Fruit fly (Drosophila melanogaster) whole organism, embryonic: ENCODE data around the gene CG33966.

Experiments used
- B-H1 ChIP-seq: fragments of 200-800 bp; sonication (Bioruptor generic); IDR thresholded peaks from 3 replicates; pipeline ENCODE4 v1.3.6; 2022; ENCODE audit warnings: missing biosample characterization, missing genetic modification characterization
- Blimp-1 ChIP-seq: fragments of 200-800 bp; sonication (Bioruptor generic); optimal IDR thresholded peaks from 3 replicates; lab custom pipeline; 2018; ENCODE audit warnings: missing biosample characterization, missing genetic modification characterization, mild to moderate bottlenecking, moderate library complexity, missing genetic modification reagents
- CG10366 ChIP-seq: fragments of 200-800 bp; sonication (Bioruptor generic); IDR thresholded peaks from 2 replicates; pipeline ENCODE4 v1.3.6; 2022; ENCODE audit warnings: missing biosample characterization, missing genetic modification characterization
- CG13775 ChIP-seq: fragments of 200-800 bp; sonication (Bioruptor generic); optimal IDR thresholded peaks from 3 replicates; lab custom pipeline; 2017; ENCODE audit warnings: missing biosample characterization, mild to moderate bottlenecking, missing genetic modification characterization
- CG14050 ChIP-seq: fragments of 200-800 bp; sonication (Bioruptor generic); IDR thresholded peaks from 3 replicates; pipeline ENCODE4 v1.3.6; 2022; ENCODE audit warnings: missing biosample characterization, missing genetic modification characterization
- CG14860 ChIP-seq: fragments of 200-800 bp; sonication (Bioruptor generic); IDR thresholded peaks from 3 replicates; pipeline ENCODE4 v1.3.6; 2022; ENCODE audit warnings: missing biosample characterization, missing genetic modification characterization; ENCODE audit not compliant: partially characterized antibody
- CG15269 ChIP-seq: fragments of 200-800 bp; sonication (Bioruptor generic); optimal IDR thresholded peaks from 2 replicates; lab custom pipeline; 2018; ENCODE audit warnings: missing biosample characterization, mild to moderate bottlenecking, missing genetic modification characterization, moderate library complexity
- CG18599 ChIP-seq: fragments of 200-800 bp; sonication (Bioruptor generic); optimal IDR thresholded peaks from 3 replicates; lab custom pipeline; 2017; ENCODE audit warnings: missing biosample characterization, missing genetic modification characterization, mild to moderate bottlenecking, moderate library complexity, missing genetic modification reagents
- CG30020 ChIP-seq: fragments of 200-800 bp; optimal IDR thresholded peaks from 2 replicates; lab custom pipeline; 2019; ENCODE audit warnings: missing biosample characterization, mild to moderate bottlenecking, missing genetic modification characterization, moderate library complexity
- CG6765 ChIP-seq: fragments of 200-800 bp; sonication (Bioruptor generic); optimal IDR thresholded peaks from 3 replicates; lab custom pipeline; 2017; ENCODE audit warnings: missing biosample characterization, mild to moderate bottlenecking, missing genetic modification characterization
- Dll ChIP-seq: fragments of 200-800 bp; sonication (Bioruptor generic); IDR thresholded peaks from 4 replicates; pipeline ENCODE4 v1.3.6; 2022; ENCODE audit warnings: missing biosample characterization, missing genetic modification characterization; ENCODE audit not compliant: partially characterized antibody
- E2f1 ChIP-seq: fragments of 200-800 bp; sonication (Bioruptor generic); IDR thresholded peaks from 2 replicates; pipeline ENCODE4 v1.3.6; 2022; ENCODE audit warnings: missing biosample characterization, missing genetic modification characterization
- Hey ChIP-seq: fragments of 200-800 bp; sonication (Bioruptor generic); optimal IDR thresholded peaks from 3 replicates; lab custom pipeline; 2018; ENCODE audit warnings: missing biosample characterization, mild to moderate bottlenecking, missing genetic modification characterization
- Mrtf ChIP-seq: fragments of 200-800 bp; sonication (Bioruptor generic); IDR thresholded peaks from 3 replicates; pipeline ENCODE4 v1.3.6; 2022; ENCODE audit warnings: missing biosample characterization, missing genetic modification characterization
- Optix ChIP-seq: fragments of 200-800 bp; sonication (Bioruptor generic); IDR thresholded peaks from 3 replicates; pipeline ENCODE4 v1.3.6; 2022; ENCODE audit warnings: missing biosample characterization, missing genetic modification characterization
- Rfx ChIP-seq: fragments of 200-800 bp; sonication (Bioruptor generic); IDR thresholded peaks from 2 replicates; pipeline ENCODE4 v1.3.6; 2022; ENCODE audit warnings: missing biosample characterization, missing genetic modification characterization
- Sry-δ ChIP-seq: fragments of 200-800 bp; sonication (Bioruptor generic); optimal IDR thresholded peaks from 2 replicates; lab custom pipeline; 2016; ENCODE audit warnings: missing biosample characterization, missing genetic modification characterization
- abd-A ChIP-seq: fragments of 200-800 bp; sonication (Bioruptor generic); optimal IDR thresholded peaks from 3 replicates; lab custom pipeline; 2019; ENCODE audit warnings: missing biosample characterization, mild to moderate bottlenecking, missing genetic modification characterization, moderate library complexity
- ap ChIP-seq: fragments of 200-800 bp; sonication (Bioruptor generic); IDR thresholded peaks from 2 replicates; pipeline ENCODE4 v1.3.6; 2022; ENCODE audit warnings: missing biosample characterization, missing genetic modification characterization
- ato ChIP-seq: fragments of 200-800 bp; sonication (Bioruptor generic); IDR thresholded peaks from 2 replicates; pipeline ENCODE4 v1.3.6; 2022; ENCODE audit warnings: missing biosample characterization, missing genetic modification characterization; ENCODE audit not compliant: partially characterized antibody
- cas ChIP-seq: fragments of 200-800 bp; sonication (Bioruptor generic); IDR thresholded peaks from 2 replicates; pipeline ENCODE4 v1.3.6; 2022; ENCODE audit warnings: missing biosample characterization, missing genetic modification characterization
- chinmo ChIP-seq: fragments of 200-800 bp; sonication (Bioruptor generic); IDR thresholded peaks from 4 replicates; pipeline ENCODE4 v1.3.6; 2022; ENCODE audit warnings: missing biosample characterization, missing genetic modification characterization; ENCODE audit not compliant: partially characterized antibody
- cwo ChIP-seq: fragments of 200-800 bp; sonication (Bioruptor generic); optimal IDR thresholded peaks from 3 replicates; lab custom pipeline; 2017; ENCODE audit warnings: missing biosample characterization, missing genetic modification characterization, mild to moderate bottlenecking, moderate library complexity, missing genetic modification reagents
- exex ChIP-seq: fragments of 200-800 bp; sonication (Bioruptor generic); optimal IDR thresholded peaks from 4 replicates; lab custom pipeline; 2018; ENCODE audit warnings: missing biosample characterization, mild to moderate bottlenecking, missing genetic modification characterization, moderate library complexity
- fd3F ChIP-seq: fragments of 200-800 bp; sonication (Bioruptor generic); optimal IDR thresholded peaks from 2 replicates; lab custom pipeline; 2018; ENCODE audit warnings: missing biosample characterization, mild to moderate bottlenecking, missing genetic modification characterization, moderate library complexity
- fru ChIP-seq: fragments of >200 bp; optimal IDR thresholded peaks from 2 replicates; lab custom pipeline; 2017
- fu2 ChIP-seq: fragments of 200-800 bp; sonication (Bioruptor generic); optimal IDR thresholded peaks from 2 replicates; lab custom pipeline; 2016; ENCODE audit warnings: missing biosample characterization, missing genetic modification characterization
- grn ChIP-seq: fragments of 200-800 bp; sonication (Bioruptor generic); optimal IDR thresholded peaks from 3 replicates; lab custom pipeline; 2017; ENCODE audit warnings: missing biosample characterization, missing genetic modification characterization
- gt ChIP-seq: fragments of 200-800 bp; sonication (Bioruptor generic); IDR thresholded peaks from 2 replicates; pipeline ENCODE4 v1.3.6; 2022; ENCODE audit warnings: missing biosample characterization, missing genetic modification characterization
- ham ChIP-seq: fragments of 200-800 bp; sonication (Bioruptor generic); IDR thresholded peaks from 2 replicates; pipeline ENCODE4 v1.3.6; 2022; ENCODE audit warnings: missing biosample characterization, missing genetic modification characterization
- hb ChIP-seq: fragments of 200-800 bp; sonication (Bioruptor generic); IDR thresholded peaks from 3 replicates; pipeline ENCODE4 v1.3.6; 2022; ENCODE audit warnings: missing biosample characterization, missing genetic modification characterization; ENCODE audit not compliant: partially characterized antibody
- jumu ChIP-seq: fragments of 200-800 bp; sonication (Bioruptor generic); optimal IDR thresholded peaks from 3 replicates; lab custom pipeline; 2016; ENCODE audit warnings: missing biosample characterization, missing genetic modification characterization
- lmd ChIP-seq: fragments of 200-800 bp; sonication (Bioruptor generic); IDR thresholded peaks from 2 replicates; pipeline ENCODE4 v1.3.6; 2022; ENCODE audit warnings: missing biosample characterization, missing genetic modification characterization
- mld ChIP-seq: fragments of 200-800 bp; sonication (Bioruptor generic); IDR thresholded peaks from 3 replicates; pipeline ENCODE4 v1.3.6; 2022; ENCODE audit warnings: missing biosample characterization, missing genetic modification characterization; ENCODE audit not compliant: partially characterized antibody
- nerfin-2 ChIP-seq: fragments of 200-800 bp; sonication (Bioruptor generic); IDR thresholded peaks from 2 replicates; pipeline ENCODE4 v1.3.6; 2022; ENCODE audit warnings: missing biosample characterization, missing genetic modification characterization; ENCODE audit not compliant: partially characterized antibody
- onecut ChIP-seq: fragments of 200-800 bp; sonication (Bioruptor generic); IDR thresholded peaks from 2 replicates; pipeline ENCODE4 v1.3.6; 2022; ENCODE audit warnings: missing biosample characterization, missing genetic modification characterization
- shn ChIP-seq: fragments of 200-800 bp; sonication (Bioruptor generic); optimal IDR thresholded peaks from 3 replicates; lab custom pipeline; 2016; ENCODE audit warnings: missing biosample characterization, missing genetic modification characterization
- slou ChIP-seq: fragments of 200-800 bp; sonication (Bioruptor generic); optimal IDR thresholded peaks from 3 replicates; lab custom pipeline; 2016; ENCODE audit warnings: missing biosample characterization, missing genetic modification characterization
- sob ChIP-seq: fragments of 200-800 bp; sonication (Bioruptor generic); IDR thresholded peaks from 2 replicates; pipeline ENCODE4 v1.3.6; 2022; ENCODE audit warnings: missing biosample characterization, missing genetic modification characterization
- sug ChIP-seq: fragments of 200-800 bp; optimal IDR thresholded peaks from 2 replicates; lab custom pipeline; 2019; ENCODE audit warnings: missing biosample characterization, mild to moderate bottlenecking, missing genetic modification characterization, moderate library complexity
- vfl ChIP-seq: fragments of 200-800 bp; sonication (Bioruptor generic); optimal IDR thresholded peaks from 2 replicates; lab custom pipeline; 2016; ENCODE audit warnings: missing biosample characterization, missing genetic modification characterization
- vvl ChIP-seq: fragments of 200-800 bp; sonication (Bioruptor generic); IDR thresholded peaks from 2 replicates; pipeline ENCODE4 v1.3.6; 2022; ENCODE audit warnings: missing biosample characterization, missing genetic modification characterization

The CG33966 gene

DNA sequence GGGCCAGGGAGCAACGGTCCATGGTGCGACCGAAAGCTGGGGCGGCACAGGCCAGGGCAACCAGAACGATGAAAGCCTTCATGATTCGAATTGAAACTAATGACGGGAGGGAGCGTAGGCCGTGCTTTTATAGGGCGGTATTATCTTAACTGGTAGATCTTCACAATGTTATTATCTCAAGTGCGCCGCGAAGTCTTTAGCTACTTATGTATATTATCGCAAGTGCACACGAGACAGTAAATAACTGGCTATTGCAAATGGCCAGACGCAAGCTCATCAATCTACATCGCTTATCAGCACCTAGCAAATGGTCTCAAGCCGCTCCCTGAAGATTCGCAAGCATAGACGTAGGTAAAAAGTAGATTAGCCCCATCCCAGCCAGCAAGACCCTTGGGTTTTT lies 22.8 kb upstream of the CG33966 start, which contains the start of gene LysD:
LysD (minus strand) TSS at position 101 of the 400 bp plus-strand sequence.
- TF ChIP-seq sob (GFP tag; lab: Robert Waterston, UW): no peak
- TF ChIP-seq ato (GFP tag; lab: Robert Waterston, UW): no peak
- no peak for TF ChIP-seq ap
- no peak for TF ChIP-seq vfl (GFP tag; lab: Kevin White, UChicago)
- peak; percentile 1 for TF ChIP-seq exex (tag; lab: Kevin White, UChicago)

DNA sequence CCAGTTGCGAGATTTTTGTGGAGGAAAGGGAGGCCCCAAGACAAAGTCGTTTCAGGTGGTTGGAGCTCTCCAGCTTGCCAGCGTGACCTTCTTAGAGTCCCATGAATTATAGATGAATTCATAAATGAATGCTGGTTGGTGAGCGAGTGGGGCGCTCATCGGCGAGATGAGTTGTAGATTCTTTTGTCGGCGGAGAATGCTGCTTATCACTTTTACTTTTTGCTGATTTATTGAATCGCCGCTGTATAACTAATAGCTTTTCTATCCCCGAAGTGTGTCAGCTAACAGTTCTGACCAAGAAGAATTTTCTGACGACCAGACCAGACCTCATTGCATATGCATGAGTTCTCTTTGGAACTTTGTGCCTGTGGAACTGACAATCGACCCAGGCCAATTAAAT lies 21.8 kb upstream of the CG33966 start:
- TF ChIP-seq abd-A (tag; lab: Kevin White, UChicago) (peak; percentile 3), onecut (GFP tag; lab: Robert Waterston, UW) (no peak), Dll (GFP tag; lab: Robert Waterston, UW) (no peak), vvl (GFP tag; lab: Robert Waterston, UW) (peak; percentile 67; the same call in 1 of the 2 replicates), ham (GFP tag; lab: Robert Waterston, UW) (no peak), Blimp-1 (peak; percentile 93)

DNA sequence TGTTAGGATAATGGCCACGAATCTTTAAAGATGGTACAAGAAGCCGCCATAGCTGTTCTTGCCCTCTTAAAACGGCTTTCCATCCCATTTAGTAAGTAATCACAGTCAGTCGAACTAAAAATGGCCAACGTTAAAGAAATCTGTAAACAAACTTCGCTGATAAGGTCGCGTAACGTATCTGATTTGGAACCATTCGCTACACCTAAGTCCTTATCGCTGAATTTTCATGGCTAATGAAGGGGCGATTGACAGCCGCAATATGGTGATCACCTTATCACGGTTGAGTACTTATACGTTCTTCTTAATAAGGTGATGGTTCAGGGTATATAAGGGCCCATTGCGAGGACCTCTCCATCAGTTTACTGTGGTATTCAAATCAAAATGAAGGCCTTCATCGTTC lies 21.4 kb upstream of the CG33966 start, which contains the start of gene LysE:
LysE (plus strand) TSS at position 257 of the 400 bp plus-strand sequence.
- peak; percentile 21 for TF ChIP-seq CG18599 (GFP tag; lab: Kevin White, UChicago)
- no peak for TF ChIP-seq onecut (GFP tag; lab: Robert Waterston, UW)
- TF ChIP-seq fu2 (GFP tag; lab: Kevin White, UChicago): no peak
- no peak for TF ChIP-seq fd3F (GFP tag; lab: Kevin White, UChicago)
- TF ChIP-seq CG14050 (GFP tag; lab: Robert Waterston, UW): no peak
- no peak for TF ChIP-seq Blimp-1
- no peak for TF ChIP-seq lmd (GFP tag; lab: Robert Waterston, UW)
- no peak for TF ChIP-seq CG30020 (tag; lab: Kevin White, UChicago)
- no peak for TF ChIP-seq Mrtf
- peak; percentile 45 for TF ChIP-seq Hey (tag; lab: Kevin White, UChicago)
- peak; percentile 62 for TF ChIP-seq exex (tag; lab: Kevin White, UChicago)
- TF ChIP-seq nerfin-2 (GFP tag; lab: Robert Waterston, UW): no peak
- no peak for TF ChIP-seq ato (GFP tag; lab: Robert Waterston, UW)
- no peak for TF ChIP-seq cwo (GFP tag; lab: Kevin White, UChicago)
- TF ChIP-seq Sry-δ (GFP tag; lab: Kevin White, UChicago): no peak
- TF ChIP-seq sug (tag; lab: Kevin White, UChicago): peak; percentile 8
- TF ChIP-seq CG6765 (GFP tag; lab: Kevin White, UChicago): no peak
- TF ChIP-seq CG10366: no peak
- TF ChIP-seq CG15269: no peak
- TF ChIP-seq Rfx: no peak
- TF ChIP-seq jumu (GFP tag; lab: Kevin White, UChicago): no peak
- no peak for TF ChIP-seq slou
- no peak for TF ChIP-seq gt (GFP tag; lab: Robert Waterston, UW)
- no peak for TF ChIP-seq fru (lab: Kevin White, UChicago)
- TF ChIP-seq chinmo: no peak
- no peak for TF ChIP-seq B-H1
- no peak for TF ChIP-seq cas (GFP tag; lab: Robert Waterston, UW)
- no peak for TF ChIP-seq CG14860 (GFP tag; lab: Robert Waterston, UW)
- no peak for TF ChIP-seq Optix (GFP tag; lab: Robert Waterston, UW)
- TF ChIP-seq mld: no peak
- no peak for TF ChIP-seq shn (GFP tag; lab: Kevin White, UChicago)
- TF ChIP-seq hb: no peak
- TF ChIP-seq CG13775: no peak
- TF ChIP-seq E2f1: no peak
- peak; percentile 42 for TF ChIP-seq grn (GFP tag; lab: Kevin White, UChicago)
